Worm (Caenorhabditis elegans): ENCODE measurements around the gene ccf-1.

The ccf-1 gene

DNA sequence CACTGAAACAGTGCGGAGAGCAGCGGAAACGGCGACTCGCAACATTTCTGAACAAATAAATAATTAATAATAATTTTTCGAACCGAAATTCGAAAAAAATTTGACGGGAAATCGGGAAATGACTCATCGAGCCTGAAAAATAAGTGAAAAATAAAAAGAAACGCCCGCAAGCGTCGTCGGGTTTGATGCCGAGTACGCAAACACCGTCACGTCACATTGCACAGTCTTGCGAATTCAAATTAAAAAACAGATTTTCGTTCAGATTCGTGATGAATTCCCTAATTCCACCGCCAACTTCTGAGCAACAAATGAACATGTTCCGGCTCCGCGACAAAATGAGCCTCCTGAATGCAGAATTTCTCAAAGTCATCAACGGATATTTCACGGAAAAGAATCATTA is 4.4 kb downstream of the ccf-1 start, which contains the start of the genes ndab-1 and npp-16 (continued):
- TF ChIP-seq ces-1 (GFP tag; optimal IDR thresholded peaks at IDR 0.05) (no peak), jun-1 (tag; optimal IDR thresholded peaks at IDR 0.05) (no peak), fos-1 (tag; optimal IDR thresholded peaks at IDR 0.05) (no peak), ceh-90 (tag; optimal IDR thresholded peaks at IDR 0.05) (no peak), unc-86 (tag; optimal IDR thresholded peaks at IDR 0.05) (peak; percentile 17), lin-13 (GFP tag; optimal IDR thresholded peaks at IDR 0.05) (no peak), blmp-1 (tag; optimal IDR thresholded peaks at IDR 0.05) (no peak)

DNA sequence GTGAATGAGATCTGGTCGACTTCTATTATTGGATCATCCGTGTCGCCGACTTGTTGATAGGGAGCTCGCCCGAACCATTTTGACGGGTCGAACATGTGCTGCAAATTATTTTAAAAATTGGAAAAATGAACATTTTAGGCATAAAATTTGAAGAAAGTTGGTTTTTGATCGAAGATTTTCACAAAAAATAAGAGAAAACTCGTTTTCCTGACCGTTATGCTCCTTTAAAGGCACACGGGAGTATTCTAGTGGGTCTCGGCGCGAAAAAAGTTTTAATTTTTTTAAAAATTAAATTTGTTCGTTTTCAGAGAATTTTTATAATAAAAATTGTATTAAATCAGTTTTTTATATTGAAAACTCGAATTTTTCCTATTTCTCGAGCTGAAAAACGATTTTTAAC is 5.8 kb downstream of the ccf-1 start, which contains the start of gene Y56A3A.16:
Y56A3A.16 (minus strand) TSS at position 101 of the 400 bp plus-strand sequence.
- TF ChIP-seq ztf-4 (tag; optimal IDR thresholded peaks at IDR 0.05) = no peak
- TF ChIP-seq pqm-1 (tag; optimal IDR thresholded peaks at IDR 0.05) = no peak
- no peak for TF ChIP-seq tbx-2 (tag; optimal IDR thresholded peaks at IDR 0.05)
- TF ChIP-seq nhr-90 (tag; optimal IDR thresholded peaks at IDR 0.05; ENCODE audit: poor library complexity) = no peak
- TF ChIP-seq alr-1 (tag; optimal IDR thresholded peaks at IDR 0.05; ENCODE audit: borderline replicate concordance) = no peak
- TF ChIP-seq sox-4 (tag; optimal IDR thresholded peaks at IDR 0.05) = no peak
- TF ChIP-seq C34B4.2 (tag; optimal IDR thresholded peaks at IDR 0.05) = no peak
- TF ChIP-seq rnt-1 (tag; optimal IDR thresholded peaks at IDR 0.05) = no peak

DNA sequence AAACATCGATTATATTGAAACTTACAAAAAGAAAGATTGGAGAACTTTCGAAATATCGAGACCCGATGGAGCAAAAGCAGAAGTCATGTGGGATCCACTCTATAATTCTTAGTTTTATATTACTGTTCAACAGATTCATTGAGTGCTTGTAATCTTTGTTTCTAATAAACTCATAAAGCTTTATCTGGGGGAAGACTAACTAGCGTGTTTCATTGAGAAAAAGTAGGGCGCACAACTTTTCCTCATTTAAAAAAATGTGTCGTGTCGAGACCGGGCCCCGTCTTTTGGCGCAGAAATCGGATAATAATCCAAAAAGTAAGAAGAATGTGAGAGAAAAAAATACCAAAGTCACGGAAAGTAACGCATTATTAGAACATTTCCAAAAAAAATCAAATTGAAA is 10.3 kb downstream of the ccf-1 start, which contains the start of gene faah-4:
faah-4 (minus strand) TSS at position 101 of the 400 bp plus-strand sequence.
- TF ChIP-seq ces-1 (GFP tag; optimal IDR thresholded peaks at IDR 0.05) (no peak), nhr-12 (tag; optimal IDR thresholded peaks at IDR 0.05) (no peak), nhr-28 (tag; optimal IDR thresholded peaks at IDR 0.05) (no peak), Y116A8C.19 (tag; optimal IDR thresholded peaks at IDR 0.05; ENCODE audit: borderline replicate concordance) (no peak), fkh-4 (tag; optimal IDR thresholded peaks at IDR 0.05; ENCODE audit: borderline replicate concordance) (no peak), hpl-2 (GFP tag; optimal IDR thresholded peaks at IDR 0.05) (no peak), grh-1 (GFP tag; IDR thresholded peaks at IDR 0.05) (no peak), mef-2 (tag; optimal IDR thresholded peaks at IDR 0.05) (no peak)

DNA sequence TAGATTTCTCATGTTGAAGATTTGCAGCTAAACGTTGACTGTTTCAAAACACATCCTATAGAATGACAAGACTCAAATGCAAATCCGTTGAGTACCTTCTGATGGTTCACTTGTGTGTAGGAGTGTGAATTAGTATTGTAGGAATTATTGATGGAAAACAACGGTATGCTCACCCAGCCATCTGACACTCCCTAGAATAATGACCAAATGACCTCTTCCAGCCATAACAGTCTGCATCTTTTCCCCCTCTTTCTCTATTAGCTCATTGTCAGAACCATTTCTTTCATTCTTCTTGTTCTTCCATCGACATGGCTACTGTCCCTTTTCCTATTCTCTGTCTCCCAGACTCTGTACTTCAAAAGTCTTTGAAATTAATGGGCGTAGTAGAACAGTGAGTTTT is 11.4 kb downstream of the ccf-1 start, which contains the start of gene fbxb-24:
fbxb-24 (plus strand) TSS at position 301 of the 400 bp plus-strand sequence.
- TF ChIP-seq skn-1 (tag; optimal IDR thresholded peaks at IDR 0.05) (no peak), zip-4 (GFP tag; optimal IDR thresholded peaks at IDR 0.05) (no peak), fkh-10 (GFP tag; optimal IDR thresholded peaks at IDR 0.05) (no peak), lin-15B (tag; optimal IDR thresholded peaks at IDR 0.05) (no peak)

DNA sequence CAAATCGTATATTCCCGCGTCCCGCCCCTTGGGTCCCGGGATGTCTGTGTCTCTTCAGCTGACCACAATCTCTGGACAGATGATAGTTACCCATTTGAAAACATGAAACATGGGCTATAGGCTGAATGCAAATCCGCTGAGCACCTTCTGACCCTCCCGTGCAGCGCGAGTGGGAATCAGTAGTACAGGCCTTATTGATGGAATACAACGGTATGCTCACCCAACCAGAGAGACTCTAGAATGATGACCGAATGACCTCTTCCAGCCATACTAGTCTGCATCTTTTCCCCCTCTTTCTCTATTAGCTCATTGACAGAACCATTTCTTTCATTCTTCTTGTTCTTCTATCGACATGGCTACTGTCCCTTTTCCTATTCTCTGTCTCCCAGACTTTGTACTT is 12.9 kb downstream of the ccf-1 start, which contains the start of gene sdz-33:
sdz-33 (plus strand) TSS at position 301 of the 400 bp plus-strand sequence.
- TF ChIP-seq lin-35 (GFP tag; optimal IDR thresholded peaks at IDR 0.05) = no peak
- no peak for TF ChIP-seq nhr-11 (tag; optimal IDR thresholded peaks at IDR 0.05)
- no peak for TF ChIP-seq unc-62 (GFP tag; optimal IDR thresholded peaks at IDR 0.05)
- TF ChIP-seq F16B12.6 (tag; optimal IDR thresholded peaks at IDR 0.05) = no peak
- no peak for TF ChIP-seq nhr-90 (tag; optimal IDR thresholded peaks at IDR 0.05; ENCODE audit: poor library complexity)
- TF ChIP-seq C16A3.4 (tag; optimal IDR thresholded peaks at IDR 0.05) = no peak
- no peak for TF ChIP-seq nhr-19 (GFP tag; conservative IDR thresholded peaks at IDR 0.05)
- TF ChIP-seq lir-3 (tag; optimal IDR thresholded peaks at IDR 0.05; ENCODE audit: poor library complexity) = no peak

DNA sequence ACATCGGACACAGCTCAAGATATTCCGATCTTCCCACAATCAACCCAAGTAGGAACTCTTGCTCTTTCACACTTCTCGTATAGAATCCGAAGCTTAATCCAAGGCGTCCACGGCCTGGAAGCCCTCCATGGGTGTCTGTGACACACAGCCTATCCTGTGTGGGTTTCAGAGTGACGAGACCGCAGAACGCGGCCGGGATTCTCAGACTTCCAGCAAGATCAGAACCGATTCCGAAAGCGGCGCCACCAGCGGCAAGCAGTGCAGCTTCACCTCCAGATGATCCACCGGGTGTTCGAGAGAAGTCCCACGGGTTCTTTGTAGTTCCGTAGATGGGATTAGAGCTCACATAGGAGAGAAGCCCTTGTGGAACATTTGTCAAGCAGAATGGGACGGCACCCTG is 17.3 kb downstream of the ccf-1 start:
- TF ChIP-seq skn-1 (tag; optimal IDR thresholded peaks at IDR 0.05) (no peak), sox-4 (tag; optimal IDR thresholded peaks at IDR 0.05) (no peak), mdl-1 (tag; optimal IDR thresholded peaks at IDR 0.05) (no peak), egl-13 (tag; optimal IDR thresholded peaks at IDR 0.05) (no peak), lir-3 (tag; optimal IDR thresholded peaks at IDR 0.05; ENCODE audit: poor library complexity) (no peak), mef-2 (tag; optimal IDR thresholded peaks at IDR 0.05) (no peak), tlp-1 (tag; optimal IDR thresholded peaks at IDR 0.05) (no peak), nhr-76 (tag; optimal IDR thresholded peaks at IDR 0.05) (no peak), ceh-90 (tag; optimal IDR thresholded peaks at IDR 0.05) (no peak), elt-3 (tag; optimal IDR thresholded peaks at IDR 0.05) (no peak), xbp-1 (tag; optimal IDR thresholded peaks at IDR 0.05) (no peak), nhr-11 (tag; optimal IDR thresholded peaks at IDR 0.05) (no peak), F16B12.6 (tag; optimal IDR thresholded peaks at IDR 0.05) (no peak), ztf-11 (tag; optimal IDR thresholded peaks at IDR 0.05) (no peak), ama-1 (optimal IDR thresholded peaks at IDR 0.05) (no peak), mep-1 (tag; optimal IDR thresholded peaks at IDR 0.05) (no peak), fkh-8 (tag; optimal IDR thresholded peaks at IDR 0.05) (no peak), nhr-19 (GFP tag; conservative IDR thresholded peaks at IDR 0.05) (no peak)

All from whole organism, L1 larva.